Worm (Caenorhabditis elegans): ENCODE measurements around the gene dnj-20.

DNA sequence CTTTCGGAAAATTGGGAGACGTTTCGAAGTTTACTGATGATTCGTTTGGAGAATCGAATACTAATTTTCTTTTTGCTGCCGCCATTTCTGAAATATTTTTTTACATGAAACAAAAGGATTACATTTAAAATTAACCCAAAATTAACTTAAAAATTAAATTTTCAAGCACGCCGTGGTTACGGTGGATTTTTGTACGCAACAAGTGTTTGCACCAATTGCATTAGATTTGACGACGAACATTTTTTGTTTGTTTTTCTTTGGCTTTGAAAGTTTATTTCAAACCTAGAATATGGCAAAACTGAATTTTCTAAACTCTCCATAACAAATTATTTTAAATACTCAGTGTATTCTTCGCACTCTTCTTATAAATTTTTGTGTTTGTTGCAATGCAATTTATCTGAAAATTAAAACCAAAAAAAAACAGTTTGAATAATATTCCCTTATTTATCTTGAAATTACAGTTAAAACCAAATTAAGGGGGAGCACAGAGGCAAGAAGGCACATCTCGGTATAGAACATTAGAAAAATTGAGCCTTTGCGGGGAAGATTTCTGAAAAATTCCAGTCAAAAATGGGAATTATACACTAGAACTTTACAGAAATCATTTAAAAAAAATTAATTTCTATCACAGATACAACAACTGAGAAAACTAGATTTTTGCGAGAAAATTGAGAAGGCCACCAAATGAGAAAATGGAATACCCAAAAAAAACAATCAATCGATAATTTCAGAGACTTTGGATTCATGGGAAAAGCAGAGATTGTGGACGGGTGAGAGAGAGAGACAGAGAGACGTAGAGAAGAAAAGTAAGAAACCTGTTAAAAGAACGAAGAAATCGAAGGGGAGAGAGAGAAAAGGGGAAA lies 6.7 kb downstream of the dnj-20 start, which contains the start of gene hal-3:
- TF ChIP-seq nfya-1 (tag; optimal IDR thresholded peaks at IDR 0.05) (no peak), fax-1 (tag; optimal IDR thresholded peaks at IDR 0.05) (no peak), tbx-2 (tag; optimal IDR thresholded peaks at IDR 0.05) (no peak), unc-86 (tag; optimal IDR thresholded peaks at IDR 0.05) (no peak), sox-4 (tag; optimal IDR thresholded peaks at IDR 0.05) (no peak), eyg-1 (tag; optimal IDR thresholded peaks at IDR 0.05) (no peak), hlh-15 (tag; optimal IDR thresholded peaks at IDR 0.05) (no peak), pha-4 (tag; optimal IDR thresholded peaks at IDR 0.05) (no peak), pqm-1 (tag; optimal IDR thresholded peaks at IDR 0.05) (no peak), ets-4 (tag; optimal IDR thresholded peaks at IDR 0.05) (no peak), zip-5 (tag; optimal IDR thresholded peaks at IDR 0.05) (no peak), T23F11.4 (GFP tag; optimal IDR thresholded peaks at IDR 0.05) (no peak), npax-4 (tag; optimal IDR thresholded peaks at IDR 0.05) (no peak)
